Worm (Caenorhabditis elegans): ENCODE data around the gene F10E7.11.

DNA sequence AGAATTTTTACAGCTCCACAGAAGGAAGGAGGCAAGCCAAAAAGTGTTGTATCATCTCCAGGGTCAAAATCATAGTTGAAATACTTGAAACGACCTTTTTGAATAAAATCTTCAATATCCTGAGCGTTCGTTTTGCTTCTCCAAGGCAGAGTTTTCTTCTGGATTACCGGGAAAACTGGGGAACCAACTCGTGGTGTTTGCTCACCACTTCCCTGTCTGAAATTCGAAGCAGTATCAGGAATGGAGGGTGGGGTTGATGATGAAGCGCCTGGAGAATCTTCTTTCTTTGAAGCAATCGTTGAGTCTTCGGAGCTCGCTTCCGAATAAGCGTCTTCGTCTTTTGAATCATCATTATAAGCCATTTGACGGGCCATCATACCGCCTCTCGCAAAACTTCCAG, 19.6 kb downstream of the F10E7.11 start:
- TF ChIP-seq tab-1 (GFP tag; IDR thresholded peaks at IDR 0.05), result no peak
- TF ChIP-seq flt-1 (GFP tag; IDR thresholded peaks at IDR 0.05), result no peak
- no peak for TF ChIP-seq cog-1 (tag; optimal IDR thresholded peaks at IDR 0.05)

Measured in whole organism, midembryonic.